Worm (Caenorhabditis elegans): ENCODE data around the gene Y54G2A.15.

DNA sequence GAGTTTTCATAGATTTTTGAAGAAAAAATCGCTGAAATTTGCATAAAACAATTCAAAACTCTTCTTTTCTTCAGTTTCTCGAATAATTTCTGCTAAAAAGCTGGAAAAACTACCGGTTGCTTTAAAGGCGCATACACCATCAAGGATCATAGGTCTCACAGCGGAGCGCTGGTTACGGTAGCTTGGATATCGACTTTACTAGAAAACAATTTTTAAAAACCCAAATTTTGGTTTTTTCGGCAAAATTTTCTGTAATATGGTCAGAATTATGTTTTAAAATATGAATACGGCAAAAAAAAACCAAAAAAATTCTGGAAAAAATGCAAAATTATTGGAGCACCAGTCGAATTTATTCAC, 49.7 kb upstream of the Y54G2A.15 start:
- TF ChIP-seq ceh-82 (tag; optimal IDR thresholded peaks at IDR 0.05) (no peak), egl-27 (tag; optimal IDR thresholded peaks at IDR 0.05) (no peak)
